Fruit fly (Drosophila melanogaster): ENCODE measurements around the gene Sld5.

Sld5 gene

DNA sequence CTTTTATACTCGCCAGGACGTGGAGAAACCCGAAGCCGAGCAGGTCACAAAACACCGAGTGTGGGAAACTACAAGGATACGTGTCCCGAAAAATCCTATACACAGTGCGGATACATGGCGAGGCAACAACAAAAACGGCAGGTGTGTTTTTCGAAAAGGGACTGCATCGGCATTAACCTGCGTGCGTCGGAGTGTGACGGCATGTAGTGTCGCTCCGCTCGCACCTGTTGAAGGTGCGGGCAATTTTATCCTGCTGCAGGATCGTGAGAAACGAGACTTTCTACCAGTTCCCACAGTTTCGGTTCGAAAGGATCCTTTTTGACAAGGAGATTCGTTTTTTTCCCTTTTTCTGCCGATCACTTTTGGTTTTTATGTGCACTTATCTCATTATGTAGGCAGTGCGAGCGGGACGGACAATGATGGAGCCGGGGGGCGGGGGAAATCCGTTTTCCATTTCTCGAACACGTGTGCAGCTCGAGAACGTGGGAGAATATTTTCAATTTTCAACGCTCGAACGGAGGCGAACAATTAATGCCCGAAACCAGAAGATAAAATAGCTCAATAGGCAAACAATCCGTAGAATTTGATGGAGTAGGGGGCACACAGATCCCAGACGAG lies 31.6 kb downstream of the Sld5 start:
- TF ChIP-seq CG9948 (tag; optimal IDR thresholded peaks at IDR 0.05) (no peak), CG14655 (GFP tag; optimal IDR thresholded peaks at IDR 0.05) (no peak), Pif1B (GFP tag; optimal IDR thresholded peaks at IDR 0.05) (no peak), CG8159 (tag; optimal IDR thresholded peaks at IDR 0.05) (no peak), CG15710 (tag; optimal IDR thresholded peaks at IDR 0.05) (no peak), Snoo (tag; optimal IDR thresholded peaks at IDR 0.05) (no peak), fd96Ca (GFP tag; IDR thresholded peaks at IDR 0.05) (no peak), CG17806 (tag; optimal IDR thresholded peaks at IDR 0.05) (no peak), CG8301 (tag; optimal IDR thresholded peaks at IDR 0.05) (no peak), Pif1A (GFP tag; optimal IDR thresholded peaks at IDR 0.05) (no peak), CG10348 (GFP tag; IDR thresholded peaks at IDR 0.05) (no peak), CG4496 (GFP tag; IDR thresholded peaks at IDR 0.05) (no peak), D1 (tag; optimal IDR thresholded peaks at IDR 0.05) (no peak), CG34367 (tag; optimal IDR thresholded peaks at IDR 0.05) (no peak), CG12605 (GFP tag; IDR thresholded peaks at IDR 0.05) (no peak)

DNA sequence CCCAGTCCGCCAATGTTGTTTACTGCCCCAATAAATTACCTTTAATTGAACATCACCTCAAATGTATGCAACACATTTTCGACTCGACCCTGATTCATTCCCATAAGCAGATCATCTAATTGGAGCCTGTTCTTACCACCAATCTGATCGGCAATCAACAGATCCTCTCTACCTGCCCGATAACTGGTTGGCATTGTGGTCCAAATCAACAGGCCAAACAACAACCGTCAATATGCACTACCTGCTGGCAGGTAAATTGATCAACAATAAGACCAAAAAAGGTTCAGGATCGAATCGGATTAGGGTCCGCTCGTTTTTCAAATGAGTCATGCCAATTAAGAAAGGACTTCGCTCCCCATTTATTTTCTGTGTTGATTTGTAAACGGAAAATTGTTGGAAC lies 33.1 kb downstream of the Sld5 start:
- TF ChIP-seq fd96Ca (GFP tag; IDR thresholded peaks at IDR 0.05) = no peak
- TF ChIP-seq D1 (tag; optimal IDR thresholded peaks at IDR 0.05) = no peak
- no peak for TF ChIP-seq CG8159 (tag; optimal IDR thresholded peaks at IDR 0.05)
- TF ChIP-seq CG12605 (GFP tag; IDR thresholded peaks at IDR 0.05) = no peak
- no peak for TF ChIP-seq Ets98B (GFP tag; IDR thresholded peaks at IDR 0.05)
- TF ChIP-seq CG15710 (tag; optimal IDR thresholded peaks at IDR 0.05) = no peak
- TF ChIP-seq CG13204 (GFP tag; optimal IDR thresholded peaks at IDR 0.05) = no peak

DNA sequence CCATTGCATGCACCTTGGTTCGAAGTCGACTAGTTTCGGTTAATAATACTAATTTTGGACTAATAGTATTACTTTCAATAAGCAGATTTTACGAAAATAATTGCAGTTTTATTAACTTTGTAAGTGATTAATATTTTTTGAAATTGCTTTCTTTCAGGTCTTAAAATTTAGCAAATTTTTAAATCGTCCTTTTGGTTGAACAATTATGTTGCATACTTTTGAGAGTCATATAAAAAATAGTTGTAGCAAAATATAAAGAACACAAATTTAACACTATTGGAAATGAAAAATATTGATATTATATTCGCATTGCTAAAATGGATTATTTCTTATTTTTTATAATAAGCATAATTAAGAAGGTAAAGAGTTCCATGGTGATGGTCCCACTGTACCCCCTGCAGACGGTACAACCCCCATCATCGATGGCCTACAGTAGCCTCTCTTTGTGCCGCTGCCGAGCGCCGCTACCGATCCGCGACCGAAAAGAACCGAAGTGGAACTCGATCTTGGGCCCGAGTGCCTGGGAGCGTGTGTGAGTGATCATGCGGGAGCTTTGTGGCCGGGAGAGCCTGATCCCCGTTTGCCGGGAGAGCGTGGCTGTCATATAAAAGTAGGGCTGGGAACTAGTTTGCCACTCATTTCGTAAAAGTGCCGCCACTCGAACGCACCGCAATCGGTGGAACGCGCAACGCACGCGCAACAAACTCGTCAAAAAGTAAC lies 35.0 kb downstream of the Sld5 start:
- TF ChIP-seq CG4496 (GFP tag; IDR thresholded peaks at IDR 0.05) (peak; percentile 60; the same call in 1 of the 3 replicates), CG8301 (tag; optimal IDR thresholded peaks at IDR 0.05) (peak; percentile 94), CG13204 (GFP tag; optimal IDR thresholded peaks at IDR 0.05) (peak; percentile 81), CG34367 (tag; optimal IDR thresholded peaks at IDR 0.05) (peak; percentile 90), CG17806 (tag; optimal IDR thresholded peaks at IDR 0.05) (peak; percentile 90), rn (GFP tag; IDR thresholded peaks at IDR 0.05) (peak; percentile 77), EcR (GFP tag; optimal IDR thresholded peaks at IDR 0.05) (peak; percentile 30), Ets98B (GFP tag; IDR thresholded peaks at IDR 0.05) (peak; percentile 41), Pif1A (GFP tag; optimal IDR thresholded peaks at IDR 0.05) (peak; percentile 77), CG14655 (GFP tag; optimal IDR thresholded peaks at IDR 0.05) (peak; percentile 96), D1 (tag; optimal IDR thresholded peaks at IDR 0.05) (peak; percentile 92), Pif1B (GFP tag; optimal IDR thresholded peaks at IDR 0.05) (peak; percentile 66), Snoo (tag; optimal IDR thresholded peaks at IDR 0.05) (peak; percentile 94), CG9948 (tag; optimal IDR thresholded peaks at IDR 0.05) (peak; percentile 96), CG8159 (tag; optimal IDR thresholded peaks at IDR 0.05) (peak; percentile 97), fd96Ca (GFP tag; IDR thresholded peaks at IDR 0.05) (peak; percentile 46; the same call in 2 of the 3 replicates), CG12605 (GFP tag; IDR thresholded peaks at IDR 0.05) (0 out of 2 replicates have a peak, but pooled peaks have one; percentile 23), CG32121 (GFP tag; IDR thresholded peaks at IDR 0.05) (peak; percentile 68), CG15710 (tag; optimal IDR thresholded peaks at IDR 0.05) (peak; percentile 94), gl (tag; optimal IDR thresholded peaks at IDR 0.05) (peak; percentile 50), CG10348 (GFP tag; IDR thresholded peaks at IDR 0.05) (no peak; the same call in 1 of the 2 replicates)

DNA sequence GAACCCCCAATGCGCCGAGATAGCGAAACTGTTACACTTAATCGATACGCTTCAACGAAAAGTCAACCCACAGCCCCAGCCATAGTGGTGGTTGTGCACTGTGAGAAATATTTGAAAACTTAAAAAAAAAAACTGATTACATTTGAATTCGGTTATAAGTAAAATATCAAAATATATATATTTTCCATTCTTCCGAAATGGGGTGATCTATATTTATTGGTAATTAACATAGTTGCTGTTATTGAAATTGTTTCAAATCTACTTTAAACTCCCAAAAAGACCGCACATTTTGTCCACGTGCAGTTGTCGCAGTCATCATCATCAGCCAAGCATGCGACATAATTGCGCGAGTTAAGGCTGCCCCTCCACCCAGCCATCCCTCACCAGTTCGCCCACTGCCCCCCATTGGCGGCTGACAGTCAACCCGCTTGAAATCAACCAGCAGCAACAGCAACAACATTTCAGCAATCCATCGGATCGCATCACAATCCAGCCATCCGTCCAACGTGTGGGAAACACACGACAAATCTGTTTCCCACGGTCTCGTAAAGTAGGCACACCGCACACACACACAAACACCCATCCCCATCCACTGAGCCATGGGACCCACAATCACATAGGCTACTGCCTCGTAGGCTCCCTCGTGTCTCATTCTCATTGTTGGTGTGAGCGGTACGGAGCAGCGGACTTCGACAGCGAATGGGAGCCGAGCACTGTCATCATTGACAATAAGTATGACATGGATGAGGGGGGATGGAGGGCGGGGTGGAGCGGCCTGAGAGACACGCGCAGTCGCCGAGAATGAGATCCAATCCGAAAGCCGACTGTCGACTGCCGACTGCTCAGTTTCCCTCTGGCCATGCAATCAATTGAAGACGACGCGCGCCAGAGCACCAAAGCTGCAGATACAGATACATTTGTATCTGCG lies 35.8 kb downstream of the Sld5 start:
- TF ChIP-seq CG34367 (tag; optimal IDR thresholded peaks at IDR 0.05) = peak; percentile 74
- TF ChIP-seq fd96Ca (GFP tag; IDR thresholded peaks at IDR 0.05) = peak; percentile 68
- peak; percentile 68 for TF ChIP-seq CG15710 (tag; optimal IDR thresholded peaks at IDR 0.05)
- TF ChIP-seq CG9948 (tag; optimal IDR thresholded peaks at IDR 0.05) = peak; percentile 78
- peak; percentile 81 for TF ChIP-seq CG17806 (tag; optimal IDR thresholded peaks at IDR 0.05)
- TF ChIP-seq CG4496 (GFP tag; IDR thresholded peaks at IDR 0.05) = peak; percentile 72
- no peak for TF ChIP-seq CG10348 (GFP tag; IDR thresholded peaks at IDR 0.05)
- TF ChIP-seq Ets98B (GFP tag; IDR thresholded peaks at IDR 0.05) = peak; percentile 79
- TF ChIP-seq CG8159 (tag; optimal IDR thresholded peaks at IDR 0.05) = peak; percentile 84
- TF ChIP-seq D1 (tag; optimal IDR thresholded peaks at IDR 0.05) = peak; percentile 38
- TF ChIP-seq CG14655 (GFP tag; optimal IDR thresholded peaks at IDR 0.05) = peak; percentile 79
- 0 out of 2 replicates have a peak, but pooled peaks have one; percentile 28 for TF ChIP-seq rn (GFP tag; IDR thresholded peaks at IDR 0.05)
- peak; percentile 49 for TF ChIP-seq CG12605 (GFP tag; IDR thresholded peaks at IDR 0.05)
- peak; percentile 72; the same call in 1 of the 2 replicates for TF ChIP-seq CG32121 (GFP tag; IDR thresholded peaks at IDR 0.05)
- peak; percentile 28 for TF ChIP-seq Pif1A (GFP tag; optimal IDR thresholded peaks at IDR 0.05)
- peak; percentile 99 for TF ChIP-seq CG13204 (GFP tag; optimal IDR thresholded peaks at IDR 0.05)
- peak; percentile 69 for TF ChIP-seq EcR (GFP tag; optimal IDR thresholded peaks at IDR 0.05)
- peak; percentile 45 for TF ChIP-seq Snoo (tag; optimal IDR thresholded peaks at IDR 0.05)
- TF ChIP-seq CG8301 (tag; optimal IDR thresholded peaks at IDR 0.05) = peak; percentile 75
- TF ChIP-seq gl (tag; optimal IDR thresholded peaks at IDR 0.05) = no peak
- TF ChIP-seq Pif1B (GFP tag; optimal IDR thresholded peaks at IDR 0.05) = peak; percentile 28

Data from whole organism, pupa.